Fruit fly (Drosophila melanogaster) whole organism, embryonic: ENCODE data around the gene bnl.

Experiments used
- Ada2b ChIP-seq: fragments of 200-800 bp; sonication (Bioruptor generic); IDR thresholded peaks from 2 replicates; pipeline ENCODE4 v1.3.6; 2022; ENCODE audit warnings: missing biosample characterization, missing genetic modification characterization
- B-H1 ChIP-seq: fragments of 200-800 bp; sonication (Bioruptor generic); IDR thresholded peaks from 3 replicates; pipeline ENCODE4 v1.3.6; 2022; ENCODE audit warnings: missing biosample characterization, missing genetic modification characterization
- Bgb ChIP-seq: fragments of 200-800 bp; sonication (Bioruptor generic); IDR thresholded peaks from 2 replicates; pipeline ENCODE4 v1.3.6; 2022; ENCODE audit warnings: missing biosample characterization, missing genetic modification characterization; ENCODE audit not compliant: partially characterized antibody
- CG10147 ChIP-seq: fragments of 200-800 bp; sonication (Bioruptor generic); optimal IDR thresholded peaks from 2 replicates; lab custom pipeline; 2019; ENCODE audit warnings: missing biosample characterization, mild to moderate bottlenecking, missing genetic modification characterization, moderate library complexity
- CG1024 ChIP-seq: fragments of 200-800 bp; sonication (Bioruptor generic); IDR thresholded peaks from 2 replicates; pipeline ENCODE4 v1.3.6; 2022; ENCODE audit warnings: missing biosample characterization, missing genetic modification characterization
- CG10959 ChIP-seq: fragments of 200-800 bp; sonication (Bioruptor generic); IDR thresholded peaks from 2 replicates; pipeline ENCODE4 v1.3.6; 2022; ENCODE audit warnings: missing biosample characterization, missing genetic modification characterization
- CG12744 ChIP-seq: fragments of 200-800 bp; sonication (Bioruptor generic); optimal IDR thresholded peaks from 2 replicates; lab custom pipeline; 2016; ENCODE audit warnings: missing biosample characterization, missing genetic modification characterization
- CG13624 ChIP-seq: fragments of 200-800 bp; sonication (Bioruptor generic); optimal IDR thresholded peaks from 2 replicates; lab custom pipeline; 2016; ENCODE audit warnings: missing biosample characterization, missing genetic modification characterization
- CG14860 ChIP-seq: fragments of 200-800 bp; sonication (Bioruptor generic); IDR thresholded peaks from 3 replicates; pipeline ENCODE4 v1.3.6; 2022; ENCODE audit warnings: missing biosample characterization, missing genetic modification characterization; ENCODE audit not compliant: partially characterized antibody
- CG15479 ChIP-seq: fragments of 200-800 bp; sonication (Bioruptor generic); optimal IDR thresholded peaks from 3 replicates; lab custom pipeline; 2019; ENCODE audit warnings: missing biosample characterization, mild to moderate bottlenecking, missing genetic modification characterization, moderate library complexity
- CG17385 ChIP-seq: fragments of 200-800 bp; sonication (Bioruptor generic); optimal IDR thresholded peaks from 3 replicates; lab custom pipeline; 2018; ENCODE audit warnings: missing biosample characterization, mild to moderate bottlenecking, missing genetic modification characterization
- CG18599 ChIP-seq: fragments of 200-800 bp; sonication (Bioruptor generic); optimal IDR thresholded peaks from 3 replicates; lab custom pipeline; 2017; ENCODE audit warnings: missing biosample characterization, missing genetic modification characterization, mild to moderate bottlenecking, moderate library complexity, missing genetic modification reagents
- CG30431 ChIP-seq: fragments of 200-800 bp; sonication (Bioruptor generic); optimal IDR thresholded peaks from 2 replicates; lab custom pipeline; 2017; ENCODE audit warnings: missing biosample characterization, missing genetic modification characterization
- CG31224 ChIP-seq: fragments of 200-800 bp; sonication (Bioruptor generic); IDR thresholded peaks from 2 replicates; pipeline ENCODE4 v1.3.6; 2022; ENCODE audit warnings: missing biosample characterization, missing genetic modification characterization
- CG4282 ChIP-seq: fragments of 200-800 bp; sonication (Bioruptor generic); optimal IDR thresholded peaks from 2 replicates; lab custom pipeline; 2016; ENCODE audit warnings: missing biosample characterization, missing genetic modification characterization
- CG5245 ChIP-seq: fragments of 200-800 bp; sonication (Bioruptor generic); optimal IDR thresholded peaks from 3 replicates; lab custom pipeline; 2016; ENCODE audit warnings: missing biosample characterization, missing genetic modification characterization
- CG6791 ChIP-seq: fragments of 200-800 bp; sonication (Bioruptor generic); IDR thresholded peaks from 3 replicates; pipeline ENCODE4 v1.3.6; 2022; ENCODE audit warnings: missing biosample characterization, missing genetic modification characterization; ENCODE audit not compliant: partially characterized antibody
- CG6813 ChIP-seq: fragments of 200-800 bp; sonication (Bioruptor generic); optimal IDR thresholded peaks from 2 replicates; lab custom pipeline; 2017; ENCODE audit warnings: missing biosample characterization, missing genetic modification characterization, mild to moderate bottlenecking, moderate library complexity, missing genetic modification reagents
- CG7745 ChIP-seq: fragments of 200-800 bp; sonication (Bioruptor generic); optimal IDR thresholded peaks from 2 replicates; lab custom pipeline; 2018; ENCODE audit warnings: missing biosample characterization, mild to moderate bottlenecking, missing genetic modification characterization, moderate library complexity
- CG7786 ChIP-seq: fragments of 200-800 bp; sonication (Bioruptor generic); optimal IDR thresholded peaks from 2 replicates; lab custom pipeline; 2016; ENCODE audit warnings: missing biosample characterization, missing genetic modification characterization
- CG7987 ChIP-seq: fragments of 200-800 bp; sonication (Bioruptor generic); optimal IDR thresholded peaks from 2 replicates; lab custom pipeline; 2018; ENCODE audit warnings: missing biosample characterization, mild to moderate bottlenecking, missing genetic modification characterization, moderate library complexity
- Dek ChIP-seq: fragments of 200-800 bp; sonication (Bioruptor generic); optimal IDR thresholded peaks from 3 replicates; lab custom pipeline; 2019; ENCODE audit warnings: missing biosample characterization, mild to moderate bottlenecking, missing genetic modification characterization, moderate library complexity
- Dll ChIP-seq: fragments of 200-800 bp; sonication (Bioruptor generic); IDR thresholded peaks from 4 replicates; pipeline ENCODE4 v1.3.6; 2022; ENCODE audit warnings: missing biosample characterization, missing genetic modification characterization; ENCODE audit not compliant: partially characterized antibody
- Drgx ChIP-seq: fragments of 200-800 bp; sonication (Bioruptor generic); IDR thresholded peaks from 2 replicates; pipeline ENCODE4 v1.3.6; 2022; ENCODE audit warnings: missing biosample characterization, missing genetic modification characterization
- E2f1 ChIP-seq: fragments of 200-800 bp; sonication (Bioruptor generic); IDR thresholded peaks from 2 replicates; pipeline ENCODE4 v1.3.6; 2022; ENCODE audit warnings: missing biosample characterization, missing genetic modification characterization
- Eip74EF ChIP-seq, 2 experiments: fragments of 200-800 bp in 1 of 2; fragments of >200 bp in 1 of 2; sonication (Bioruptor generic) in 1 of 2; optimal IDR thresholded peaks; 2 replicates each; lab custom pipeline; 2017 to 2019; ENCODE audit warnings: missing biosample characterization in 2 of 2, missing genetic modification characterization in 2 of 2, mild to moderate bottlenecking in 1 of 2, moderate library complexity in 1 of 2
- Ets97D ChIP-seq: fragments of 200-800 bp; sonication (Bioruptor generic); optimal IDR thresholded peaks from 3 replicates; lab custom pipeline; 2016; ENCODE audit warnings: missing biosample characterization, missing genetic modification characterization
- Fer1 ChIP-seq: fragments of 200-800 bp; sonication (Bioruptor generic); optimal IDR thresholded peaks from 2 replicates; lab custom pipeline; 2017; ENCODE audit warnings: missing biosample characterization, mild to moderate bottlenecking, missing genetic modification characterization
- GATAe ChIP-seq: fragments of 200-800 bp; sonication (Bioruptor generic); conservative IDR thresholded peaks from 2 replicates; pipeline ENCODE4 v1.3.6; 2022; ENCODE audit warnings: missing biosample characterization, missing genetic modification characterization
- Hr3 ChIP-seq: fragments of 200-800 bp; sonication (Bioruptor generic); optimal IDR thresholded peaks from 3 replicates; lab custom pipeline; 2016; ENCODE audit warnings: missing biosample characterization, missing genetic modification characterization
- Hr51 ChIP-seq, 2 experiments: fragments of 200-800 bp; sonication (Bioruptor generic); optimal IDR thresholded peaks; 2 replicates in 1 of 2; 3 replicates in 1 of 2; lab custom pipeline; 2016 to 2018; ENCODE audit warnings: missing biosample characterization in 2 of 2, missing genetic modification characterization in 2 of 2, mild to moderate bottlenecking in 1 of 2, moderate library complexity in 1 of 2
- Sox100B ChIP-seq: fragments of 200-800 bp; sonication (Bioruptor generic); optimal IDR thresholded peaks from 3 replicates; lab custom pipeline; 2018; ENCODE audit warnings: missing biosample characterization, mild to moderate bottlenecking, missing genetic modification characterization
- Trl ChIP-seq, 3 experiments: fragments of >200 bp in 2 of 3; fragments of 200-800 bp in 1 of 3; sonication (Bioruptor generic) in 1 of 3; optimal IDR thresholded peaks; 2 replicates in 1 of 3; 3 replicates in 2 of 3; lab custom pipeline; 2016 to 2017; ENCODE audit warnings: missing biosample characterization in 1 of 3, missing genetic modification characterization in 1 of 3
- caup ChIP-seq: fragments of 200-800 bp; sonication (Bioruptor generic); optimal IDR thresholded peaks from 3 replicates; lab custom pipeline; 2017; ENCODE audit warnings: missing biosample characterization, mild to moderate bottlenecking, missing genetic modification characterization, moderate library complexity; ENCODE audit not compliant: severe bottlenecking
- dimm ChIP-seq: fragments of 200-800 bp; sonication (Bioruptor generic); IDR thresholded peaks from 2 replicates; pipeline ENCODE4 v1.3.6; 2022; ENCODE audit warnings: missing biosample characterization, missing genetic modification characterization
- gro ChIP-seq: fragments of 200-800 bp; sonication (Bioruptor generic); optimal IDR thresholded peaks from 2 replicates; lab custom pipeline; 2016; ENCODE audit warnings: missing biosample characterization, missing genetic modification characterization
- gsb ChIP-seq: fragments of 200-800 bp; sonication (Bioruptor generic); IDR thresholded peaks from 2 replicates; pipeline ENCODE4 v1.3.6; 2022; ENCODE audit warnings: missing biosample characterization, missing genetic modification characterization
- kah ChIP-seq: fragments of 200-800 bp; sonication (Bioruptor generic); optimal IDR thresholded peaks from 2 replicates; lab custom pipeline; 2018; ENCODE audit warnings: missing biosample characterization, mild to moderate bottlenecking, missing genetic modification characterization
- mld ChIP-seq: fragments of 200-800 bp; sonication (Bioruptor generic); IDR thresholded peaks from 3 replicates; pipeline ENCODE4 v1.3.6; 2022; ENCODE audit warnings: missing biosample characterization, missing genetic modification characterization; ENCODE audit not compliant: partially characterized antibody
- pros ChIP-seq: fragments of 200-800 bp; sonication (Bioruptor generic); optimal IDR thresholded peaks from 3 replicates; lab custom pipeline; 2019; ENCODE audit warnings: missing biosample characterization, mild to moderate bottlenecking, missing genetic modification characterization, moderate library complexity
- slou ChIP-seq: fragments of 200-800 bp; sonication (Bioruptor generic); optimal IDR thresholded peaks from 3 replicates; lab custom pipeline; 2016; ENCODE audit warnings: missing biosample characterization, missing genetic modification characterization
- sqz ChIP-seq: fragments of 200-800 bp; sonication (Bioruptor generic); optimal IDR thresholded peaks from 3 replicates; lab custom pipeline; 2018; ENCODE audit warnings: missing biosample characterization, mild to moderate bottlenecking, missing genetic modification characterization
- tgo ChIP-seq: fragments of 200-800 bp; sonication (Bioruptor generic); IDR thresholded peaks from 3 replicates; pipeline ENCODE4 v1.3.6; 2022; ENCODE audit warnings: missing biosample characterization, missing genetic modification characterization
- tin ChIP-seq: fragments of 200-800 bp; sonication (Bioruptor generic); optimal IDR thresholded peaks from 3 replicates; lab custom pipeline; 2016; ENCODE audit warnings: missing biosample characterization, missing genetic modification characterization
- trem ChIP-seq: fragments of 200-800 bp; optimal IDR thresholded peaks from 3 replicates; lab custom pipeline; 2019; ENCODE audit warnings: missing biosample characterization, mild to moderate bottlenecking, missing genetic modification characterization, moderate library complexity
- usp ChIP-seq: fragments of >200 bp; optimal IDR thresholded peaks from 2 replicates; lab custom pipeline; 2017; ENCODE audit warnings: missing biosample characterization, missing genetic modification characterization
- zen2 ChIP-seq: fragments of 200-800 bp; sonication (Bioruptor generic); IDR thresholded peaks from 3 replicates; pipeline ENCODE4 v1.3.6; 2022; ENCODE audit warnings: missing biosample characterization, missing genetic modification characterization; ENCODE audit not compliant: partially characterized antibody

Gene bnl

DNA sequence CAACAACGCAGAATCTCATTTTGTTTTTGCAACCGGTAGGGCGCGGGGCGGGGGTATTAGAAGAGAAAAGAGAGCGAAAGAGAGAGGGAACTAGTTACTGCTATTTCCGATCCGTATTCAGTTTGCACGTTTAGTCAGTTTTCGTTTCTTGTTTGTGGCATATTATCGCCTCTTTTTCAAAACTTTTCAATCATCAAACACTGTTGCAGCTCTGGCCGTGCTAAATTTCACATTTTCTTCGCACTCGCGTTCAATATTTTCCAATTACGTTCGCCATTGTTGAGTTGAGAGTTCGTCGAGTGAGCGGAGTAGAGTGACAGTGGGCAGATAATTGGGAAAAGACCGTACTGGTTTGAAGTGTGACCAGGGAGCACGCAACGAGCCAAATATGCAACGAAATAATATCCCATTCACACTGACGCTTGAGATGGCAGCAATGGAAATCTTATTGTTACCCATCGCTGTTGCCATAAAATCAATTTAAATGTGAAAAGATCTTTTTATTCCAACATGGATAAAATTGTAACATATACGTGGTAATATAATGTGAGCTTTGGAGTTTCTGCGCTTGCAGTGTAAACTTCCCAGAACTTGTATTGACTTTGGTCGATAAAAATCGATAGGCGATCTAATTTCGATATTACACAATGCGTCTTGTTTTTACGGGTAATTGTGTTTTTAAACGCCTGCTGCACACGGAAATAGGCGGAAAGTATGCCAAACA, 24.5 kb upstream of the bnl start, which contains the start of the genes Ire1 and Mrm2 (continued):
- TF ChIP-seq CG7745 (tag; lab: Kevin White, UChicago) (no peak), CG6791 (GFP tag; lab: Robert Waterston, UW) (peak; percentile 74; the same call in 2 of the 3 replicates), CG10959 (GFP tag; lab: Robert Waterston, UW) (peak; percentile 63), tin (GFP tag; lab: Kevin White, UChicago) (peak; percentile 78), CG5245 (GFP tag; lab: Kevin White, UChicago) (peak; percentile 60), Dll (GFP tag; lab: Robert Waterston, UW) (peak; percentile 80; the same call in 3 of the 4 replicates), CG10147 (GFP tag; lab: Kevin White, UChicago) (peak; percentile 38), CG12744 (GFP tag; lab: Kevin White, UChicago) (peak; percentile 79), Fer1 (GFP tag; lab: Kevin White, UChicago) (peak; percentile 57), Dek (tag; lab: Kevin White, UChicago) (peak; percentile 80), CG4282 (peak; percentile 77), sqz (no peak), mld (GFP tag; lab: Robert Waterston, UW) (no peak), kah (GFP tag; lab: Kevin White, UChicago) (peak; percentile 38), CG31224 (GFP tag; lab: Robert Waterston, UW) (peak; percentile 58; the same call in 1 of the 2 replicates), dimm (peak; percentile 27; the same call in 1 of the 2 replicates), Drgx (GFP tag; lab: Robert Waterston, UW) (peak; percentile 42; the same call in 1 of the 2 replicates), Trl (optimal IDR thresholded peaks at IDR 0.05; lab: Kevin White, UChicago) (peak; percentile 75 to 91), Trl (GFP tag; optimal IDR thresholded peaks at IDR 0.05; lab: Kevin White, UChicago) (peak; percentile 86), Eip74EF (GFP tag; optimal IDR thresholded peaks at IDR 0.05; lab: Kevin White, UChicago) (peak in 1 of 2 experiments; percentile 98), tgo (GFP tag; lab: Robert Waterston, UW) (peak; percentile 74), CG15479 (GFP tag; lab: Kevin White, UChicago) (peak; percentile 9), CG17385 (GFP tag; lab: Kevin White, UChicago) (peak; percentile 43), zen2 (GFP tag; lab: Robert Waterston, UW) (no peak), Hr3 (GFP tag; lab: Kevin White, UChicago) (peak; percentile 87), Sox100B (peak; percentile 15), Hr51 (GFP tag; optimal IDR thresholded peaks at IDR 0.05; lab: Kevin White, UChicago) (peak; percentile 72 to 78), slou (GFP tag; lab: Kevin White, UChicago) (peak; percentile 81), B-H1 (GFP tag; lab: Robert Waterston, UW) (0 out of 3 replicates have a peak, but pooled peaks have one; percentile 38), gsb (peak; percentile 64; the same call in 1 of the 2 replicates), CG6813 (no peak), gro (GFP tag; lab: Kevin White, UChicago) (peak; percentile 90), CG18599 (GFP tag; lab: Kevin White, UChicago) (peak; percentile 64), trem (tag; lab: Kevin White, UChicago) (peak; percentile 89), E2f1 (GFP tag; lab: Robert Waterston, UW) (peak; percentile 79), Ada2b (GFP tag; lab: Robert Waterston, UW) (peak; percentile 75), Bgb (GFP tag; lab: Robert Waterston, UW) (peak; percentile 61), CG7786 (peak; percentile 86), caup (peak; percentile 68), usp (GFP tag; lab: Kevin White, UChicago) (no peak), CG1024 (GFP tag; lab: Robert Waterston, UW) (peak; percentile 91), Ets97D (GFP tag; lab: Kevin White, UChicago) (peak; percentile 91), CG14860 (GFP tag; lab: Robert Waterston, UW) (peak; percentile 71; the same call in 2 of the 3 replicates), pros (no peak), CG7987 (GFP tag; lab: Kevin White, UChicago) (no peak), GATAe (peak; percentile 39; the same call in 1 of the 2 replicates), CG13624 (peak; percentile 93), CG30431 (GFP tag; lab: Kevin White, UChicago) (peak; percentile 73)
